Worm (Caenorhabditis elegans) whole organism, L3 larva: ENCODE data around the gene R02E12.4.

Experiments used
- aly-2 ChIP-seq: fragments of 150-350 bp; optimal IDR thresholded peaks from 2 replicates; lab custom pipeline; 2014; ENCODE audit warnings: missing biosample characterization, missing genetic modification characterization
- fos-1 ChIP-seq: fragments of 150-350 bp; optimal IDR thresholded peaks from 2 replicates; lab custom pipeline; 2014; ENCODE audit warnings: missing biosample characterization, missing genetic modification characterization
- nfya-1 ChIP-seq: sonication (generic microtip); optimal IDR thresholded peaks from 2 replicates; lab custom pipeline; 2017; ENCODE audit warnings: missing genetic modification characterization, mild to moderate bottlenecking, missing compliant biosample characterization, antibody characterized with exemption, moderate library complexity; ENCODE audit not compliant: insufficient read depth
- nhr-11 ChIP-seq: fragments of 150-350 bp; optimal IDR thresholded peaks from 2 replicates; lab custom pipeline; 2014; ENCODE audit warnings: missing biosample characterization, missing genetic modification characterization
- nhr-237 ChIP-seq: fragments of 150-350 bp; optimal IDR thresholded peaks from 2 replicates; lab custom pipeline; 2014; ENCODE audit warnings: missing biosample characterization, missing genetic modification characterization
- snpc-4 ChIP-seq: fragments of 150-350 bp; optimal IDR thresholded peaks from 2 replicates; lab custom pipeline; 2014; ENCODE audit warnings: missing biosample characterization, missing genetic modification characterization
- unc-62 ChIP-seq: fragments of 150-350 bp; sonication (generic microtip); optimal IDR thresholded peaks from 4 replicates; lab custom pipeline; 2014; ENCODE audit warnings: missing biosample characterization, missing genetic modification reagents, missing genetic modification characterization

DNA sequence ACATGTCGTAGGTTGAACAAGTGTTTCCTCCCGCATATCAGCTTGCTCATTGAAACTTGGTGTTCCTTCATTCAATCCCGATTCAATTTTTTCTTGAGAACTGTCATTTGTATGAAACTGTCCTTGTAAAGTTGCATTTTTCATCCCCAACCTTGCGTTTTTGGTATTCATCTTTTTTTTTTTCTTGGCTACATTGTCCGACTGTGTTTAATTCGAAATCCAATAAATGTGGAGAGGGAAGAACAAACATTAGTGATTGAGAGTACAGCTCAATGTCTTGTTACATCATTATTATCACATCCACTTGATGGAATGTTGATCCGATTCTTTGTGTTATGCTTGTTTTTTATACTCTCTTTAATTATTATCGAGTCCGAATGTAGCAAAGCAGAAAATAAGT lies 16.9 kb downstream of the R02E12.4 start, which contains the start of gene acr-10:
- TF ChIP-seq nhr-237 (tag; lab: Kevin White, UChicago) (no peak), nfya-1 (no peak), snpc-4 (tag; lab: Kevin White, UChicago) (no peak), unc-62 (GFP tag; lab: Kevin White, UChicago) (no peak), nhr-11 (tag; lab: Kevin White, UChicago) (no peak), aly-2 (no peak), fos-1 (tag; lab: Kevin White, UChicago) (no peak)
